Fruit fly (Drosophila melanogaster): ENCODE data around the gene CG32988.

CG32988 gene

DNA sequence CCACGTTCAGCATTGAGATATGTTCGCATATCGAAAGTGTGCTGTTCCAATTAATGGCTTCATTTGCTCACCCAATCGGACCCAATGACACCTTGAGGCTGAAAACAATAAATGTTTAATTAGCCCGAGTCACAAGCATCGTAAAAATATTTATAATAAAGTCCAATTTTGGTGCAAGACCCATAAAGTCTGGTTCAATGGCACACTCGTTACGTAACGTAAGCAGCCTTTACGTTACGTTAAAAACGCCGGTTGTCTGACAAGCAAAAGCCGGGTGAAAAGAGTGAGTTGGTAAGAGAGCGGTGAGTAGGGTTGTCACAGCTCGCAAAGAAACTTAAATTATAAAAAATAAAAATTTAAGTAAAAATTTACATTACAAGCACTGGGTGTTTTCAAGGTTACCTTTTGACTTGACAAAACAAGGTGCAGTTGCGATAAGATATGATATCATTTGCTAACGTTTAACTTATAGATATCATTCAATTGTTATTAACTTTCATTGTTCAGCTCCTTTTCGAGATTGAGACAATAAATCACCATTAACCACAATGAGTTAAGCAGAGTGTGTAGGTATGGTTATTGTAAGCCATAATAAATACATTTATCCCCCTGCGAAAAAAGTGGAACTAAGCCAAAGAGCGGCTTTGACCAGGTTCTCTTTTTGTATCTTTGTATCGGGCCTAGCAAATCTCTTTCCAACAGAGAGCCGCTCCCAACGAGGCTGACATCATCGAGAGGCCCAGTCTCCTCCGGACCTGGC, 33.5 kb downstream of the CG32988 start (continued):
- TF ChIP-seq Elba2 (GFP tag; optimal IDR thresholded peaks at IDR 0.05) (no peak), mirr (GFP tag; optimal IDR thresholded peaks at IDR 0.05) (no peak), sisA (GFP tag; IDR thresholded peaks at IDR 0.05) (no peak), gem (tag; optimal IDR thresholded peaks at IDR 0.05) (peak; percentile 78), Fer1 (GFP tag; optimal IDR thresholded peaks at IDR 0.05) (peak; percentile 63), tgo (GFP tag; IDR thresholded peaks at IDR 0.05) (peak; percentile 32; the same call in 2 of the 3 replicates), cad (GFP tag; optimal IDR thresholded peaks at IDR 0.05) (no peak), Sry-β (GFP tag; optimal IDR thresholded peaks at IDR 0.05) (no peak), sna (GFP tag; IDR thresholded peaks at IDR 0.05; ENCODE audit: partially characterized antibody) (no peak), CG11504 (tag; optimal IDR thresholded peaks at IDR 0.05) (peak; percentile 70), CG11093 (GFP tag; IDR thresholded peaks at IDR 0.05) (no peak), zf30C (GFP tag; optimal IDR thresholded peaks at IDR 0.05) (no peak), slbo (GFP tag; IDR thresholded peaks at IDR 0.05) (peak; percentile 42; the same call in 1 of the 2 replicates), CG8290 (GFP tag; optimal IDR thresholded peaks at IDR 0.05) (no peak), CG8290 (tag; optimal IDR thresholded peaks at IDR 0.05) (peak in 1 of 2 experiments; percentile 15), E2f1 (GFP tag; IDR thresholded peaks at IDR 0.05) (no peak), CG10959 (GFP tag; IDR thresholded peaks at IDR 0.05) (no peak), CG2875 (GFP tag; optimal IDR thresholded peaks at IDR 0.05) (no peak), CrebB (tag; optimal IDR thresholded peaks at IDR 0.05) (no peak), D19A (tag; optimal IDR thresholded peaks at IDR 0.05) (peak; percentile 54), Kr (GFP tag; optimal IDR thresholded peaks at IDR 0.05) (no peak), Hmx (GFP tag; optimal IDR thresholded peaks at IDR 0.05) (no peak), BtbVII (GFP tag; optimal IDR thresholded peaks at IDR 0.05) (peak; percentile 43), Nf-YC (tag; optimal IDR thresholded peaks at IDR 0.05) (peak; percentile 48), Bdp1 (GFP tag; optimal IDR thresholded peaks at IDR 0.05) (no peak), CG12155 (GFP tag; optimal IDR thresholded peaks at IDR 0.05) (peak; percentile 28), ham (GFP tag; IDR thresholded peaks at IDR 0.05) (no peak), CG4328 (GFP tag; optimal IDR thresholded peaks at IDR 0.05) (peak; percentile 39), ind (GFP tag; optimal IDR thresholded peaks at IDR 0.05) (peak; percentile 33), CG12236 (GFP tag; optimal IDR thresholded peaks at IDR 0.05) (no peak), HmgZ (tag; optimal IDR thresholded peaks at IDR 0.05) (no peak), knrl (GFP tag; IDR thresholded peaks at IDR 0.05; ENCODE audit: partially characterized antibody) (no peak), CG18599 (GFP tag; optimal IDR thresholded peaks at IDR 0.05) (peak; percentile 42), kah (GFP tag; optimal IDR thresholded peaks at IDR 0.05) (no peak), Adf1 (GFP tag; IDR thresholded peaks at IDR 0.05) (no peak), nom (GFP tag; optimal IDR thresholded peaks at IDR 0.05) (peak; percentile 54), CG31365 (tag; optimal IDR thresholded peaks at IDR 0.05) (no peak), CG5180 (GFP tag; optimal IDR thresholded peaks at IDR 0.05) (peak; percentile 15), inv (GFP tag; IDR thresholded peaks at IDR 0.05; ENCODE audit: partially characterized antibody) (no peak), CG14014 (GFP tag; IDR thresholded peaks at IDR 0.05) (peak; percentile 46), Ets97D (GFP tag; optimal IDR thresholded peaks at IDR 0.05) (no peak), bab2 (GFP tag; optimal IDR thresholded peaks at IDR 0.05) (no peak), CG18619 (GFP tag; optimal IDR thresholded peaks at IDR 0.05) (peak; percentile 17), prd (optimal IDR thresholded peaks at IDR 0.05) (no peak), prd (GFP tag; IDR thresholded peaks at IDR 0.05) (peak; percentile 41; the same call in 2 of the 3 replicates), CG12769 (tag; optimal IDR thresholded peaks at IDR 0.05) (no peak), cato (GFP tag; optimal IDR thresholded peaks at IDR 0.05; ENCODE audit: borderline replicate concordance) (peak; percentile 6), CG10979 (tag; optimal IDR thresholded peaks at IDR 0.05) (peak; percentile 60), CG7556 (GFP tag; optimal IDR thresholded peaks at IDR 0.05) (peak; percentile 51), sima (GFP tag; optimal IDR thresholded peaks at IDR 0.05) (no peak)
